Worm (Caenorhabditis elegans) whole organism, mixed stage, embryonic: ENCODE results near the gene R13A1.5.

Experiments
- bed-3 ChIP-seq: fragments of 200-800 bp; sonication (Bioruptor generic); optimal IDR thresholded peaks from 3 replicates; lab custom pipeline; 2018; ENCODE audit warnings: mild to moderate bottlenecking, missing genetic modification characterization, moderate library complexity, missing compliant biosample characterization
- blmp-1 ChIP-seq: fragments of 150-350 bp; optimal IDR thresholded peaks from 2 replicates; lab custom pipeline; 2014; ENCODE audit warnings: missing biosample characterization, missing genetic modification characterization
- ceh-39 ChIP-seq: fragments of 150-350 bp; optimal IDR thresholded peaks from 2 replicates; lab custom pipeline; 2014; ENCODE audit warnings: missing biosample characterization, missing genetic modification characterization
- ceh-43 ChIP-seq: fragments of 200-800 bp; sonication (Bioruptor generic); optimal IDR thresholded peaks from 2 replicates; lab custom pipeline; 2018; ENCODE audit warnings: mild to moderate bottlenecking, missing genetic modification characterization, moderate library complexity, missing compliant biosample characterization
- ceh-83 ChIP-seq: fragments of 200-800 bp; sonication (Bioruptor generic); optimal IDR thresholded peaks from 2 replicates; lab custom pipeline; 2018; ENCODE audit warnings: mild to moderate bottlenecking, missing genetic modification characterization, missing compliant biosample characterization
- ces-1 ChIP-seq: fragments of 150-350 bp; optimal IDR thresholded peaks from 2 replicates; lab custom pipeline; 2014; ENCODE audit warnings: missing biosample characterization, missing genetic modification reagents, missing genetic modification characterization
- cnd-1 ChIP-seq: fragments of 200-800 bp; sonication (Bioruptor generic); optimal IDR thresholded peaks from 2 replicates; lab custom pipeline; 2018; ENCODE audit warnings: mild to moderate bottlenecking, missing genetic modification characterization, missing compliant biosample characterization
- elt-1 ChIP-seq: sonication (generic microtip); optimal IDR thresholded peaks from 2 replicates; lab custom pipeline; 2017; ENCODE audit warnings: missing genetic modification characterization, mild to moderate bottlenecking, missing compliant biosample characterization, antibody characterized with exemption, moderate library complexity, borderline replicate concordance; ENCODE audit not compliant: insufficient read depth
- flh-1 ChIP-seq: fragments of 200-800 bp; sonication (Bioruptor generic); optimal IDR thresholded peaks from 2 replicates; lab custom pipeline; 2018; ENCODE audit warnings: mild to moderate bottlenecking, missing genetic modification characterization, moderate library complexity, missing compliant biosample characterization
- ham-2 ChIP-seq: fragments of 200-800 bp; sonication (Bioruptor generic); optimal IDR thresholded peaks from 2 replicates; lab custom pipeline; 2018; ENCODE audit warnings: mild to moderate bottlenecking, missing genetic modification characterization, missing compliant biosample characterization
- hlh-1 ChIP-seq: fragments of 150-350 bp; optimal IDR thresholded peaks from 2 replicates; lab custom pipeline; 2014; ENCODE audit warnings: missing biosample characterization, missing genetic modification reagents, missing genetic modification characterization
- lin-13 ChIP-seq: fragments of 150-350 bp; optimal IDR thresholded peaks from 2 replicates; lab custom pipeline; 2014; ENCODE audit warnings: missing biosample characterization, missing genetic modification characterization
- lin-32 ChIP-seq: fragments of 200-800 bp; sonication (Bioruptor generic); optimal IDR thresholded peaks from 2 replicates; lab custom pipeline; 2018; ENCODE audit warnings: mild to moderate bottlenecking, missing genetic modification characterization, missing compliant biosample characterization
- lsy-2 ChIP-seq: fragments of 150-350 bp; optimal IDR thresholded peaks from 2 replicates; lab custom pipeline; 2014; ENCODE audit warnings: missing biosample characterization, missing genetic modification characterization
- mab-5 ChIP-seq: fragments of 150-350 bp; optimal IDR thresholded peaks from 2 replicates; lab custom pipeline; 2014; ENCODE audit warnings: missing biosample characterization, missing genetic modification characterization
- mls-2 ChIP-seq: sonication (generic microtip); optimal IDR thresholded peaks from 2 replicates; lab custom pipeline; 2016; ENCODE audit warnings: mild to moderate bottlenecking, missing genetic modification characterization, moderate library complexity, missing compliant biosample characterization
- nhr-12 ChIP-seq: fragments of 150-350 bp; optimal IDR thresholded peaks from 2 replicates; lab custom pipeline; 2014; ENCODE audit warnings: missing biosample characterization, missing genetic modification characterization
- nhr-237 ChIP-seq: fragments of 150-350 bp; optimal IDR thresholded peaks from 2 replicates; lab custom pipeline; 2014; ENCODE audit warnings: missing biosample characterization, missing genetic modification characterization
- nhr-28 ChIP-seq: fragments of 150-350 bp; optimal IDR thresholded peaks from 2 replicates; lab custom pipeline; 2014; ENCODE audit warnings: missing biosample characterization, missing genetic modification characterization
- nhr-76 ChIP-seq: sonication (generic microtip); optimal IDR thresholded peaks from 2 replicates; lab custom pipeline; 2017; ENCODE audit warnings: missing biosample characterization, missing genetic modification characterization
- pha-4 ChIP-seq: fragments of 150-350 bp; optimal IDR thresholded peaks from 2 replicates; lab custom pipeline; 2018; ENCODE audit warnings: missing biosample characterization, missing genetic modification reagents, missing genetic modification characterization
- sem-2 ChIP-seq: fragments of 200-800 bp; sonication (Bioruptor generic); optimal IDR thresholded peaks from 2 replicates; lab custom pipeline; 2018; ENCODE audit warnings: mild to moderate bottlenecking, missing genetic modification characterization, missing compliant biosample characterization
- snpc-4 ChIP-seq: fragments of 150-350 bp; optimal IDR thresholded peaks from 2 replicates; lab custom pipeline; 2014; ENCODE audit warnings: missing biosample characterization, missing genetic modification characterization
- sptf-1 ChIP-seq: sonication (generic microtip); optimal IDR thresholded peaks from 2 replicates; lab custom pipeline; 2017; ENCODE audit warnings: mild to moderate bottlenecking, missing genetic modification characterization, moderate library complexity, missing compliant biosample characterization
- tbx-8 ChIP-seq: fragments of 200-800 bp; sonication (Bioruptor generic); optimal IDR thresholded peaks from 2 replicates; lab custom pipeline; 2018; ENCODE audit warnings: mild to moderate bottlenecking, missing genetic modification characterization, moderate library complexity, missing compliant biosample characterization
- unc-120 ChIP-seq: sonication (generic microtip); optimal IDR thresholded peaks from 2 replicates; lab custom pipeline; 2017; ENCODE audit warnings: missing genetic modification characterization, missing compliant biosample characterization; ENCODE audit not compliant: poor library complexity, severe bottlenecking
- unc-62 ChIP-seq: fragments of 150-350 bp; optimal IDR thresholded peaks from 2 replicates; lab custom pipeline; 2014; ENCODE audit warnings: missing biosample characterization, missing genetic modification reagents, missing genetic modification characterization
- zip-8 ChIP-seq: fragments of 150-350 bp; optimal IDR thresholded peaks from 2 replicates; lab custom pipeline; 2014; ENCODE audit warnings: missing biosample characterization, missing genetic modification characterization
- ztf-11 ChIP-seq: fragments of 150-350 bp; optimal IDR thresholded peaks from 2 replicates; lab custom pipeline; 2014; ENCODE audit warnings: missing biosample characterization, missing genetic modification characterization

The R13A1.5 gene

DNA sequence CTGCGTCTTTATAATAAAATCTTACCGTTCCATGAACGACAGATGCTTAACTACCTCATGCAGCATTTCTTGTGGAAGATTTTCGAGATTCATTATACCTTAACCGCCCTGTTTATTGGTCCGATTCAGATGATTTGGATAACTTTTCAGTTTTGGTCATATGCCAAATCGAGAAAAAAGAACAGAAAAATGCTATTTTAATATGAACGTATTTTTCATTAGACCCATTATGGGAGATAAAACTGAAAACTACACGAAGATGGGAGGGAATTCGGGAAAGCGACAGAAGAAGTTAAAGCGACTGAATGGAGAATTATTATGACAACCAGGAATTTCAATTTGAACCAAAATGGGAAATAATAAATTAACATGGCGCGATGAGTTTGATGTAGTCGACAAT is 35.4 kb upstream of the R13A1.5 start, which contains the start of gene R13A1.10:
Gene R13A1.10 (minus strand): TSS at position 101 of the 400 bp plus-strand sequence.
- TF ChIP-seq ham-2, result no peak
- no peak for TF ChIP-seq pha-4
- no peak for TF ChIP-seq snpc-4
- no peak for TF ChIP-seq nhr-76
- no peak for TF ChIP-seq lin-13
- TF ChIP-seq nhr-28 (tag; lab: Kevin White, UChicago), result no peak
- no peak for TF ChIP-seq ceh-43
- TF ChIP-seq unc-120, result no peak
- no peak for TF ChIP-seq hlh-1 (tag; lab: Kevin White, UChicago)
- TF ChIP-seq ceh-39 (tag; lab: Kevin White, UChicago), result no peak
- TF ChIP-seq nhr-237 (tag; lab: Kevin White, UChicago), result no peak
- no peak for TF ChIP-seq lin-32 (GFP tag; lab: Kevin White, UChicago)
- no peak for TF ChIP-seq lsy-2 (tag; lab: Kevin White, UChicago)

DNA sequence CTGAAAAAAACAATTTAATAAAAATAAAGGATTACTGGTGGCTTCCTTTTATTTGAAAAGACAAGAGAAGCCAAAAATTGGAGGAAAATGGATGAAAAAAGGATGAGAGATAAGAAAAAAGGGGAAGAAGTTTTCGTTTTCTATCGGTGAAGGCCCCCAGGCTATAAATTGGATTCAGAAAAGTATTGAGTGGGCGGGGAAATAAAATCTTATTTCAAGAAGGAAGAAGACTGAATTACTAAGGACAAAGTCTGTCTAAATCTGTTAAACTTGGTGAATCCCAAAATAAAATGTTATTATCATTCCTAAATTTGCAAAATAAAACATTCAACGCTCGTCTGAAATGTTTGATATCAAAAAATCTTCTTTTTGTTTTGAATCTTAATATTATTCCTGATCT is 30.4 kb upstream of the R13A1.5 start:
- peak; percentile 57 for TF ChIP-seq ces-1 (GFP tag; lab: Kevin White, UChicago)
- no peak for TF ChIP-seq ztf-11 (tag; lab: Kevin White, UChicago)

DNA sequence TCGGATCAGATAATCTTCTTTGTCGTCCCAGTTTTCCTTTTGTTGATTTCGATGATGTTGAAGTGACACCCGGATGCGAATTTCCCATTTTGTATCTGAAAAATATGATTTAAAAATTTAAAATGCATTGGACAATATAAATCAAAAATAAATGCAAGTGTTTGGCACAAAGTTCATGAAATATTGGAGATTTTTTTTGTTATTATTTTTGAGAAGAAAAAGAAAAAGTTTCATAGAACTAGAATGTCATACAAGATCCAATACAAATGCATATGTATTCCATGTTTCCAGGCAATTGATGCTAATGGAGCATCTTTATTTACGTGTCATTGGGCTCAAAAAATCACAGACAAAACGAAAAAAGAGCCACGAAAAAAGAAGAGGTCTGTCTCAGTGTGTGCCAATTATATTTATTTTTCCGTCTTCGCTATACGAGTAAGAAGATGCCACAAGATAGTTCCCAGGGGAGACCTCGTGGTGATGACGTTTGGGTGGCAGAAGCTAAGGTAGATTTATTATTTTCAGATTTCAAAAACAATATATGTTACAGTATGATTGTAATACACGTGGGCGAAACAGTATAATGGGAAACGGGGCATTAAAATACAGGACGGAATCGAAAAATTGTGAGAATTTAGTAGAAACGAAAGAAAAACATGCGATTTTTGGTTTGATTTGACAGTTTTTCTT is 27.9 kb upstream of the R13A1.5 start, which contains the start of the genes glb-23 and R13A1.1:
Gene glb-23 (minus strand): TSS at position 101 of the 690 bp plus-strand sequence.
Gene R13A1.1 (plus strand): TSS at position 640 of the 690 bp plus-strand sequence.
- TF ChIP-seq flh-1 (GFP tag; lab: Kevin White, UChicago) (no peak), ceh-83 (GFP tag; lab: Kevin White, UChicago) (no peak), blmp-1 (tag; lab: Kevin White, UChicago) (no peak), bed-3 (GFP tag; lab: Kevin White, UChicago) (no peak), sptf-1 (tag; lab: Kevin White, UChicago) (no peak), lsy-2 (tag; lab: Kevin White, UChicago) (no peak), cnd-1 (tag; lab: Kevin White, UChicago) (no peak), tbx-8 (GFP tag; lab: Kevin White, UChicago) (no peak), ces-1 (GFP tag; lab: Kevin White, UChicago) (no peak), lin-13 (no peak), lin-32 (GFP tag; lab: Kevin White, UChicago) (no peak), nhr-28 (tag; lab: Kevin White, UChicago) (no peak), elt-1 (tag; lab: Kevin White, UChicago) (no peak), zip-8 (no peak), mls-2 (tag; lab: Kevin White, UChicago) (no peak), ceh-39 (tag; lab: Kevin White, UChicago) (no peak)

DNA sequence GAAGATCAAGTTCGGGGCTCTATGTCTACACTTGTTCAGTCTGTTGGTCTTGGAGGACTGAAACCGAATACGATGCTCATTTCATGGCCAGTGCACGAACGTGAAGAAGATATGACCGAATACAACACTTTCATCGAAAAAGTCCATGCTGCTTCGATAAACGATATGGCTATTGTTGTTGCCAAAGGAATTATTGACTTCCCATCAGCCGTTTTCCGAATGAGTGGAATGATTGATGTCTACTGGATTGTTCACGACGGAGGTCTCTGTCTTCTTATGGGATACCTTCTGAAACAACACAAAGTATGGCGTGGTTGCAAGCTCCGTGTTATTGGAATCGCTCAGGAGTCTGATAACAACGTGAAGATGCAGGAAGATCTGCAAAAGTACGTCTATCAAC is 24.6 kb upstream of the R13A1.5 start:
- no peak for TF ChIP-seq mab-5 (tag; lab: Kevin White, UChicago)
- TF ChIP-seq unc-62 (GFP tag; lab: Kevin White, UChicago), result no peak
- no peak for TF ChIP-seq unc-120
- no peak for TF ChIP-seq flh-1 (GFP tag; lab: Kevin White, UChicago)

DNA sequence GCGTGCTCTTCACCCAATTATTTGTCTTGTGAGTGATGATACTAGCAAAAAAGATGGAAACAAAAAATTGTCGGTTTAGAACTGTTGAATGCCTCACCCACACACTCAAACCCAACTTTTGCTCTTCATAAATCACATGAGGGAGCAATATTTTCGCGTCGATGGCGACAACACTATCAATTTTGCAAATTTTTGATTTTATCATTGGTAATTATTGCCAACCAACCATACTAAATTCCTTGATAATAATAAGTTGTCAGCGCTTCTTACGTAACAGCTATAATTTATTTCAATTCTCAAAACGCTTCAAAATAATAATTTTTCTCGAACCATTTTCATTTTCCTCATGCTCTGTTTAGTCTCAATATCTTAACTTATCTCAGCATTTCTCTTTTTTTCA is 21.1 kb upstream of the R13A1.5 start:
- TF ChIP-seq unc-62 (GFP tag; lab: Kevin White, UChicago) (no peak), ces-1 (GFP tag; lab: Kevin White, UChicago) (no peak), sem-2 (GFP tag; lab: Kevin White, UChicago) (no peak), ceh-43 (no peak), tbx-8 (GFP tag; lab: Kevin White, UChicago) (no peak), nhr-76 (no peak), elt-1 (tag; lab: Kevin White, UChicago) (no peak), nhr-28 (tag; lab: Kevin White, UChicago) (no peak), nhr-12 (no peak), lin-13 (no peak), blmp-1 (tag; lab: Kevin White, UChicago) (no peak), lsy-2 (tag; lab: Kevin White, UChicago) (no peak)
